Worm (Caenorhabditis elegans): ENCODE measurements around the gene M163.7.

M163.7 gene

ce11 chrX:14504551-14504902, 39.9 kb downstream of the M163.7 start (continued):
- TF ChIP-seq nhr-28 (tag; optimal IDR thresholded peaks at IDR 0.05) (peak; percentile 83), ZK337.2 (GFP tag; IDR thresholded peaks at IDR 0.05) (no peak), mxl-3 (GFP tag; optimal IDR thresholded peaks at IDR 0.05) (peak; percentile 47), madf-9 (GFP tag; conservative IDR thresholded peaks at IDR 0.05) (no peak), hlh-11 (tag; optimal IDR thresholded peaks at IDR 0.05) (peak; percentile 41)

- TF ChIP-seq dmd-8 (GFP tag; IDR thresholded peaks at IDR 0.05) (no peak), pha-4 (GFP tag; IDR thresholded peaks at IDR 0.05) (no peak; the same call in 1 of the 2 replicates), pha-4 (tag; optimal IDR thresholded peaks at IDR 0.05) (peak; percentile 11), nhr-10 (tag; optimal IDR thresholded peaks at IDR 0.05) (no peak), ZK337.2 (GFP tag; IDR thresholded peaks at IDR 0.05) (0 out of 2 replicates have a peak, but pooled peaks have one; percentile 28), aly-2 (tag; optimal IDR thresholded peaks at IDR 0.05) (no peak), ZK546.5 (tag; optimal IDR thresholded peaks at IDR 0.05) (no peak), sdz-12 (GFP tag; optimal IDR thresholded peaks at IDR 0.05) (no peak), attf-4 (tag; optimal IDR thresholded peaks at IDR 0.05) (no peak), egl-43 (GFP tag; IDR thresholded peaks at IDR 0.05) (peak; percentile 51; the same call in 1 of the 2 replicates), lin-39 (tag; optimal IDR thresholded peaks at IDR 0.05) (no peak), ztf-11 (tag; optimal IDR thresholded peaks at IDR 0.05) (no peak), ceh-32 (tag; optimal IDR thresholded peaks at IDR 0.05; ENCODE audit: poor library complexity) (no peak), saeg-2 (GFP tag; IDR thresholded peaks at IDR 0.05) (no peak), gei-8 (GFP tag; optimal IDR thresholded peaks at IDR 0.05) (peak; percentile 68), arid-1 (GFP tag; conservative IDR thresholded peaks at IDR 0.05) (no peak), php-3 (GFP tag; IDR thresholded peaks at IDR 0.05) (peak; percentile 41; the same call in 1 of the 2 replicates), dmd-9 (GFP tag; IDR thresholded peaks at IDR 0.05) (no peak), daf-12 (tag; optimal IDR thresholded peaks at IDR 0.05) (no peak), set-16 (GFP tag; IDR thresholded peaks at IDR 0.05) (peak; percentile 68), hlh-30 (tag; optimal IDR thresholded peaks at IDR 0.05; ENCODE audit: insufficient read depth) (peak; percentile 78), R02D3.7 (tag; optimal IDR thresholded peaks at IDR 0.05) (no peak), nhr-28 (tag; optimal IDR thresholded peaks at IDR 0.05) (peak; percentile 92), vab-7 (GFP tag; IDR thresholded peaks at IDR 0.05) (no peak), ctbp-1 (GFP tag; IDR thresholded peaks at IDR 0.05) (0 out of 2 replicates have a peak, but pooled peaks have one; percentile 32), spr-1 (tag; optimal IDR thresholded peaks at IDR 0.05) (no peak), nhr-42 (GFP tag; IDR thresholded peaks at IDR 0.05) (0 out of 2 replicates have a peak, but pooled peaks have one; percentile 42), cey-2 (tag; optimal IDR thresholded peaks at IDR 0.05; ENCODE audit: borderline replicate concordance, insufficient read depth) (peak; percentile 31), hmg-1.1 (GFP tag; IDR thresholded peaks at IDR 0.05) (peak; percentile 54), T26A8.4 (GFP tag; IDR thresholded peaks at IDR 0.05) (no peak), F44E2.7 (GFP tag; IDR thresholded peaks at IDR 0.05) (no peak), daf-8 (GFP tag; IDR thresholded peaks at IDR 0.05) (no peak), ceh-82 (tag; optimal IDR thresholded peaks at IDR 0.05) (no peak), lin-15B (tag; optimal IDR thresholded peaks at IDR 0.05) (no peak), nhr-41 (GFP tag; IDR thresholded peaks at IDR 0.05) (peak; percentile 63; the same call in 1 of the 2 replicates), unc-130 (GFP tag; optimal IDR thresholded peaks at IDR 0.05) (no peak), mes-2 (tag; optimal IDR thresholded peaks at IDR 0.05; ENCODE audit: poor library complexity, severe bottlenecking) (peak; percentile 56), mxl-3 (GFP tag; optimal IDR thresholded peaks at IDR 0.05) (peak; percentile 90), F10B5.3 (tag; optimal IDR thresholded peaks at IDR 0.05) (no peak), mdl-1 (tag; optimal IDR thresholded peaks at IDR 0.05) (peak; percentile 33 to 81), ztf-7 (tag; optimal IDR thresholded peaks at IDR 0.05) (no peak), F26F4.8 (GFP tag; conservative IDR thresholded peaks at IDR 0.05) (no peak), hlh-11 (tag; optimal IDR thresholded peaks at IDR 0.05) (peak; percentile 94), nhr-237 (tag; optimal IDR thresholded peaks at IDR 0.05) (no peak), fos-1 (tag; optimal IDR thresholded peaks at IDR 0.05) (no peak), tag-97 (GFP tag; IDR thresholded peaks at IDR 0.05) (no peak)
Observed at ce11 chrX:14505578-14506353, 41.2 kb downstream of the M163.7 start.

Data from whole organism, L4 larva.